Fruit fly (Drosophila melanogaster) whole organism, embryonic: ENCODE measurements around the gene CG42232.

Experiments used
- Ada2b ChIP-seq: fragments of 200-800 bp; sonication (Bioruptor generic); IDR thresholded peaks from 2 replicates; pipeline ENCODE4 v1.3.6; 2022; ENCODE audit warnings: missing biosample characterization, missing genetic modification characterization
- Bdp1 ChIP-seq: fragments of 200-800 bp; sonication (Bioruptor generic); optimal IDR thresholded peaks from 3 replicates; lab custom pipeline; 2016; ENCODE audit warnings: missing biosample characterization, missing genetic modification characterization
- Bgb ChIP-seq: fragments of 200-800 bp; sonication (Bioruptor generic); IDR thresholded peaks from 2 replicates; pipeline ENCODE4 v1.3.6; 2022; ENCODE audit warnings: missing biosample characterization, missing genetic modification characterization; ENCODE audit not compliant: partially characterized antibody
- C15 ChIP-seq: fragments of 200-800 bp; sonication (Bioruptor generic); IDR thresholded peaks from 3 replicates; pipeline ENCODE4 v1.3.6; 2022; ENCODE audit warnings: missing biosample characterization, missing genetic modification characterization
- CG10565 ChIP-seq: fragments of 200-800 bp; sonication (Bioruptor generic); optimal IDR thresholded peaks from 3 replicates; lab custom pipeline; 2016; ENCODE audit warnings: missing biosample characterization, mild to moderate bottlenecking, missing genetic modification characterization
- CG13287 ChIP-seq: fragments of 200-800 bp; sonication (Bioruptor generic); IDR thresholded peaks from 2 replicates; pipeline ENCODE4 v1.3.6; 2022; ENCODE audit warnings: missing biosample characterization, missing genetic modification characterization; ENCODE audit not compliant: partially characterized antibody
- CG14050 ChIP-seq: fragments of 200-800 bp; sonication (Bioruptor generic); IDR thresholded peaks from 3 replicates; pipeline ENCODE4 v1.3.6; 2022; ENCODE audit warnings: missing biosample characterization, missing genetic modification characterization
- CG15479 ChIP-seq: fragments of 200-800 bp; sonication (Bioruptor generic); optimal IDR thresholded peaks from 3 replicates; lab custom pipeline; 2019; ENCODE audit warnings: missing biosample characterization, mild to moderate bottlenecking, missing genetic modification characterization, moderate library complexity
- CG16779 ChIP-seq: fragments of 200-800 bp; sonication (Bioruptor generic); IDR thresholded peaks from 2 replicates; pipeline ENCODE4 v1.3.6; 2022; ENCODE audit warnings: missing biosample characterization, missing genetic modification characterization
- CG18262 ChIP-seq: fragments of 200-800 bp; optimal IDR thresholded peaks from 3 replicates; lab custom pipeline; 2019; ENCODE audit warnings: missing biosample characterization, mild to moderate bottlenecking, missing genetic modification characterization, moderate library complexity
- CG2129 ChIP-seq: fragments of 200-800 bp; sonication (Bioruptor generic); IDR thresholded peaks from 2 replicates; pipeline ENCODE4 v1.3.6; 2022; ENCODE audit warnings: missing biosample characterization, missing genetic modification characterization; ENCODE audit not compliant: partially characterized antibody
- CG2875 ChIP-seq: fragments of 200-800 bp; sonication (Bioruptor generic); optimal IDR thresholded peaks from 2 replicates; lab custom pipeline; 2017; ENCODE audit warnings: missing biosample characterization, mild to moderate bottlenecking, missing genetic modification characterization, missing genetic modification reagents
- CG34224 ChIP-seq: fragments of 200-800 bp; sonication (Bioruptor generic); IDR thresholded peaks from 3 replicates; pipeline ENCODE4 v1.3.6; 2022; ENCODE audit warnings: missing biosample characterization, missing genetic modification characterization; ENCODE audit not compliant: partially characterized antibody
- CG34376 ChIP-seq: fragments of 200-800 bp; sonication (Bioruptor generic); optimal IDR thresholded peaks from 2 replicates; lab custom pipeline; 2018; ENCODE audit warnings: missing biosample characterization, mild to moderate bottlenecking, missing genetic modification characterization
- CG5180 ChIP-seq: fragments of 200-800 bp; sonication (Bioruptor generic); optimal IDR thresholded peaks from 3 replicates; lab custom pipeline; 2017; ENCODE audit warnings: missing biosample characterization, missing genetic modification characterization, mild to moderate bottlenecking, moderate library complexity, missing genetic modification reagents
- CG6254 ChIP-seq: fragments of 200-800 bp; sonication (Bioruptor generic); optimal IDR thresholded peaks from 3 replicates; lab custom pipeline; 2017; ENCODE audit warnings: mild to moderate bottlenecking, missing biosample characterization, missing genetic modification reagents, missing genetic modification characterization
- CG7372 ChIP-seq: fragments of 200-800 bp; sonication (Bioruptor generic); IDR thresholded peaks from 2 replicates; pipeline ENCODE4 v1.3.6; 2022; ENCODE audit warnings: missing biosample characterization, missing genetic modification characterization
- CG8478 ChIP-seq: fragments of >200 bp; optimal IDR thresholded peaks from 2 replicates; lab custom pipeline; 2018
- CG9797 ChIP-seq: fragments of 200-800 bp; sonication (Bioruptor generic); optimal IDR thresholded peaks from 3 replicates; lab custom pipeline; 2018; ENCODE audit warnings: missing biosample characterization, mild to moderate bottlenecking, missing genetic modification characterization
- CG9817 ChIP-seq: fragments of 200-800 bp; sonication (Bioruptor generic); optimal IDR thresholded peaks from 2 replicates; lab custom pipeline; 2018; ENCODE audit warnings: missing biosample characterization, mild to moderate bottlenecking, missing genetic modification characterization, moderate library complexity
- D19B ChIP-seq: fragments of 200-800 bp; sonication (Bioruptor generic); optimal IDR thresholded peaks from 2 replicates; lab custom pipeline; 2017; ENCODE audit warnings: missing biosample characterization, mild to moderate bottlenecking, missing genetic modification characterization
- Fer1 ChIP-seq: fragments of 200-800 bp; sonication (Bioruptor generic); optimal IDR thresholded peaks from 2 replicates; lab custom pipeline; 2017; ENCODE audit warnings: missing biosample characterization, mild to moderate bottlenecking, missing genetic modification characterization
- Gug ChIP-seq: fragments of 200-800 bp; sonication (Bioruptor generic); IDR thresholded peaks from 4 replicates; pipeline ENCODE4 v1.3.6; 2022; ENCODE audit warnings: missing biosample characterization, missing genetic modification characterization
- HmgZ ChIP-seq: fragments of 200-800 bp; sonication (Bioruptor generic); optimal IDR thresholded peaks from 2 replicates; lab custom pipeline; 2018; ENCODE audit warnings: missing biosample characterization, mild to moderate bottlenecking, missing genetic modification characterization
- Nf-YB ChIP-seq: fragments of 200-800 bp; sonication (Bioruptor generic); optimal IDR thresholded peaks from 3 replicates; lab custom pipeline; 2019; ENCODE audit warnings: missing biosample characterization, mild to moderate bottlenecking, missing genetic modification characterization, moderate library complexity
- Nf-YC ChIP-seq: fragments of 200-800 bp; optimal IDR thresholded peaks from 3 replicates; lab custom pipeline; 2019; ENCODE audit warnings: missing biosample characterization, mild to moderate bottlenecking, missing genetic modification characterization, moderate library complexity
- Spps ChIP-seq: fragments of 200-800 bp; sonication (Bioruptor generic); optimal IDR thresholded peaks from 2 replicates; lab custom pipeline; 2018; ENCODE audit warnings: missing biosample characterization, mild to moderate bottlenecking, missing genetic modification characterization
- Vsx1 ChIP-seq: fragments of 200-800 bp; sonication (Bioruptor generic); optimal IDR thresholded peaks from 2 replicates; lab custom pipeline; 2017; ENCODE audit warnings: missing biosample characterization, mild to moderate bottlenecking, missing genetic modification characterization, missing genetic modification reagents
- Xbp1 ChIP-seq: fragments of 200-800 bp; sonication (Bioruptor generic); optimal IDR thresholded peaks from 3 replicates; lab custom pipeline; 2016; ENCODE audit warnings: missing biosample characterization, mild to moderate bottlenecking, missing genetic modification characterization
- Xrp1 ChIP-seq: fragments of 200-800 bp; sonication (Bioruptor generic); IDR thresholded peaks from 2 replicates; pipeline ENCODE4 v1.3.6; 2022; ENCODE audit warnings: missing biosample characterization, missing genetic modification characterization
- cad ChIP-seq: fragments of >200 bp; optimal IDR thresholded peaks from 2 replicates; lab custom pipeline; 2017; ENCODE audit warnings: missing biosample characterization, missing genetic modification characterization
- corto ChIP-seq: fragments of 200-800 bp; sonication (Bioruptor generic); optimal IDR thresholded peaks from 2 replicates; lab custom pipeline; 2016; ENCODE audit warnings: missing biosample characterization, mild to moderate bottlenecking, missing genetic modification characterization, moderate library complexity
- crc ChIP-seq: fragments of 200-800 bp; sonication (Bioruptor generic); optimal IDR thresholded peaks from 2 replicates; lab custom pipeline; 2016; ENCODE audit warnings: missing biosample characterization, missing genetic modification characterization
- dpn ChIP-seq, 2 experiments: fragments of 200-800 bp; sonication (Bioruptor generic); optimal IDR thresholded peaks; 3 replicates each; lab custom pipeline; 2016; ENCODE audit warnings: missing biosample characterization in 2 of 2, missing genetic modification characterization in 2 of 2
- exex ChIP-seq: fragments of 200-800 bp; sonication (Bioruptor generic); optimal IDR thresholded peaks from 4 replicates; lab custom pipeline; 2018; ENCODE audit warnings: missing biosample characterization, mild to moderate bottlenecking, missing genetic modification characterization, moderate library complexity
- gce ChIP-seq: fragments of 200-800 bp; sonication (Bioruptor generic); IDR thresholded peaks from 3 replicates; pipeline ENCODE4 v1.3.6; 2022; ENCODE audit warnings: missing biosample characterization, missing genetic modification characterization
- gfzf ChIP-seq: fragments of 200-800 bp; sonication (Bioruptor generic); optimal IDR thresholded peaks from 2 replicates; lab custom pipeline; 2016; ENCODE audit warnings: missing biosample characterization, mild to moderate bottlenecking, missing genetic modification characterization, moderate library complexity
- gsb-n ChIP-seq: fragments of 200-800 bp; sonication (Bioruptor generic); optimal IDR thresholded peaks from 3 replicates; lab custom pipeline; 2018; ENCODE audit warnings: missing biosample characterization, mild to moderate bottlenecking, missing genetic modification characterization
- kni ChIP-seq: fragments of 200-800 bp; sonication (Bioruptor generic); optimal IDR thresholded peaks from 3 replicates; lab custom pipeline; 2017; ENCODE audit warnings: mild to moderate bottlenecking, missing biosample characterization, missing genetic modification reagents, missing genetic modification characterization
- lola ChIP-seq, 3 experiments: fragments of >200 bp in 2 of 3; fragments of 200-800 bp in 1 of 3; sonication (Bioruptor generic) in 1 of 3; optimal IDR thresholded peaks; 2 replicates each; lab custom pipeline; 2017 to 2019; ENCODE audit warnings: missing biosample characterization in 3 of 3, missing genetic modification characterization in 3 of 3, mild to moderate bottlenecking in 1 of 3, moderate library complexity in 1 of 3
- prd ChIP-seq, 3 experiments: fragments of >200 bp in 2 of 3; fragments of 200-800 bp in 1 of 3; sonication (Bioruptor generic) in 1 of 3; optimal IDR thresholded peaks in 2 of 3; IDR thresholded peaks in 1 of 3; 2 replicates in 2 of 3; 3 replicates in 1 of 3; pipeline versions ENCODE4 v1.3.6 to Lab custom; 2017 to 2022; ENCODE audit warnings: missing biosample characterization in 1 of 3, missing genetic modification characterization in 1 of 3
- sc ChIP-seq, 3 experiments: fragments of >200 bp in 2 of 3; fragments of 200-800 bp in 1 of 3; sonication (Bioruptor generic) in 1 of 3; optimal IDR thresholded peaks; 2 replicates in 2 of 3; 3 replicates in 1 of 3; lab custom pipeline; 2017; ENCODE audit warnings: mild to moderate bottlenecking in 1 of 3, missing biosample characterization in 1 of 3, missing genetic modification characterization in 1 of 3, missing genetic modification reagents in 1 of 3
- slbo ChIP-seq: fragments of 200-800 bp; sonication (Bioruptor generic); IDR thresholded peaks from 2 replicates; pipeline ENCODE4 v1.3.6; 2022; ENCODE audit warnings: missing biosample characterization, missing genetic modification characterization
- slou ChIP-seq: fragments of 200-800 bp; sonication (Bioruptor generic); optimal IDR thresholded peaks from 3 replicates; lab custom pipeline; 2016; ENCODE audit warnings: missing biosample characterization, missing genetic modification characterization
- sna ChIP-seq: fragments of 200-800 bp; sonication (Bioruptor generic); IDR thresholded peaks from 2 replicates; pipeline ENCODE4 v1.3.6; 2022; ENCODE audit warnings: missing biosample characterization, missing genetic modification characterization; ENCODE audit not compliant: partially characterized antibody
- tin ChIP-seq: fragments of 200-800 bp; sonication (Bioruptor generic); optimal IDR thresholded peaks from 3 replicates; lab custom pipeline; 2016; ENCODE audit warnings: missing biosample characterization, missing genetic modification characterization
- tll ChIP-seq, 2 experiments: fragments of 200-800 bp in 1 of 2; fragments of >200 bp in 1 of 2; sonication (Bioruptor generic) in 1 of 2; optimal IDR thresholded peaks; 2 replicates each; lab custom pipeline; 2017 to 2019; ENCODE audit warnings: missing biosample characterization in 2 of 2, missing genetic modification characterization in 2 of 2, mild to moderate bottlenecking in 1 of 2, moderate library complexity in 1 of 2
- tna ChIP-seq: fragments of 200-800 bp; sonication (Bioruptor generic); IDR thresholded peaks from 2 replicates; pipeline ENCODE4 v1.3.6; 2022; ENCODE audit warnings: missing biosample characterization, missing genetic modification characterization; ENCODE audit not compliant: partially characterized antibody
- trh ChIP-seq: fragments of 200-800 bp; sonication (Bioruptor generic); optimal IDR thresholded peaks from 2 replicates; lab custom pipeline; 2016; ENCODE audit warnings: missing biosample characterization, missing genetic modification characterization

Gene CG42232

dm6 chr3R:16431707-16432106, 37.8 kb downstream of the CG42232 start (continued):
- TF ChIP-seq D19B (GFP tag; lab: Kevin White, UChicago) (no peak), Fer1 (GFP tag; lab: Kevin White, UChicago) (no peak), dpn (GFP tag; optimal IDR thresholded peaks at IDR 0.05; lab: Kevin White, UChicago) (peak; percentile 47 to 57), gsb-n (tag; lab: Kevin White, UChicago) (peak; percentile 27), crc (GFP tag; lab: Kevin White, UChicago) (no peak), CG14050 (GFP tag; lab: Robert Waterston, UW) (no peak), CG6254 (GFP tag; lab: Kevin White, UChicago) (no peak), CG16779 (GFP tag; lab: Robert Waterston, UW) (no peak), CG5180 (no peak), Bgb (GFP tag; lab: Robert Waterston, UW) (peak; percentile 80), Nf-YC (tag; lab: Kevin White, UChicago) (peak; percentile 33), gfzf (no peak), CG15479 (GFP tag; lab: Kevin White, UChicago) (no peak), tna (GFP tag; lab: Robert Waterston, UW) (peak; percentile 85), sc (optimal IDR thresholded peaks at IDR 0.05; lab: Kevin White, UChicago) (no peak), sc (GFP tag; optimal IDR thresholded peaks at IDR 0.05; lab: Kevin White, UChicago) (no peak), tin (peak; percentile 33), CG34224 (GFP tag; lab: Robert Waterston, UW) (peak; percentile 49), slbo (GFP tag; lab: Robert Waterston, UW) (peak; percentile 70), prd (optimal IDR thresholded peaks at IDR 0.05; lab: Kevin White, UChicago) (no peak), prd (GFP tag; IDR thresholded peaks at IDR 0.05; lab: Robert Waterston, UW) (peak; percentile 51), CG10565 (no peak), Vsx1 (no peak), Nf-YB (GFP tag; lab: Kevin White, UChicago) (peak; percentile 9), gce (GFP tag; lab: Robert Waterston, UW) (peak; percentile 59; the same call in 1 of the 3 replicates), lola (GFP tag; optimal IDR thresholded peaks at IDR 0.05; lab: Kevin White, UChicago) (no peak), Bdp1 (peak; percentile 100), Gug (GFP tag; lab: Robert Waterston, UW) (no peak), CG9817 (tag; lab: Kevin White, UChicago) (peak; percentile 14), slou (GFP tag; lab: Kevin White, UChicago) (no peak), Xrp1 (peak; percentile 47; the same call in 1 of the 2 replicates), CG9797 (no peak), tll (GFP tag; optimal IDR thresholded peaks at IDR 0.05; lab: Kevin White, UChicago) (no peak), exex (tag; lab: Kevin White, UChicago) (no peak), CG2129 (no peak), C15 (GFP tag; lab: Robert Waterston, UW) (no peak), CG34376 (no peak), cad (no peak), sna (GFP tag; lab: Robert Waterston, UW) (peak; percentile 39; the same call in 1 of the 2 replicates), HmgZ (peak; percentile 84), CG13287 (peak; percentile 65; the same call in 1 of the 2 replicates), Xbp1 (GFP tag; lab: Kevin White, UChicago) (peak; percentile 67), CG7372 (GFP tag; lab: Robert Waterston, UW) (no peak), CG18262 (peak; percentile 13), corto (GFP tag; lab: Kevin White, UChicago) (no peak), Ada2b (GFP tag; lab: Robert Waterston, UW) (no peak), CG8478 (lab: Kevin White, UChicago) (no peak), kni (GFP tag; lab: Kevin White, UChicago) (no peak), Spps (no peak), CG2875 (GFP tag; lab: Kevin White, UChicago) (peak; percentile 20), trh (peak; percentile 10)
